Worm (Caenorhabditis elegans) whole organism, L2 larva: ENCODE results near the gene ncx-7.

Source experiments
- Y55F3AM.14 ChIP-seq: fragments of 200-800 bp; sonication (Bioruptor generic); optimal IDR thresholded peaks from 2 replicates; lab custom pipeline; 2018; ENCODE audit warnings: mild to moderate bottlenecking, missing genetic modification characterization, missing compliant biosample characterization
- ceh-16 ChIP-seq: fragments of 150-350 bp; optimal IDR thresholded peaks from 2 replicates; lab custom pipeline; 2014; ENCODE audit warnings: missing biosample characterization, missing genetic modification characterization
- nhr-25 ChIP-seq: fragments of 150-350 bp; sonication (generic microtip); optimal IDR thresholded peaks from 3 replicates; lab custom pipeline; 2014; ENCODE audit warnings: missing biosample characterization, missing genetic modification characterization
- snpc-4 ChIP-seq: fragments of 150-350 bp; optimal IDR thresholded peaks from 2 replicates; lab custom pipeline; 2014; ENCODE audit warnings: missing biosample characterization, missing genetic modification characterization

DNA sequence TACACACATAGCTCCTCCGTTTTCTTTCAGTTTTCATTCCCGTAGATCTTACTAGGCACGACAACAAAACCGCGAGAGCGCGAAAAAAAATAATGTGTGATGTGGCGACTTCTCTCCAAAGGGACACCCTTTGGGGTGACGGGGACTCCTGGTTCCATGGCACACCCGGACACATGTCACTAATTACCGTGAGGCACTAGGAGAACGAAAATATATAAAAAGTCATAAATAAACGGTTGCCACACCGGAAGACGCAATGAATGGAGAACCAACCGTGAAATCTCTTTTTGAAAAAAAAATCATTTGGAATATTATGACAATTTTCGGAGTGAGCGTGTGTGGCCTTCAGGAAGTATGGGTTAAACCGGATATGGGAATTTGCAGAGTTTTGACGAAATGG is 10.3 kb upstream of the ncx-7 start:
- no peak for TF ChIP-seq snpc-4 (tag; lab: Kevin White, UChicago)
- TF ChIP-seq Y55F3AM.14 (GFP tag; lab: Kevin White, UChicago): no peak
- TF ChIP-seq ceh-16: no peak
- TF ChIP-seq nhr-25: no peak
